Fruit fly (Drosophila melanogaster) whole organism, embryonic: ENCODE measurements around the gene CG43813.

Experiments used
- Antp ChIP-seq: fragments of 200-800 bp; sonication (Bioruptor generic); optimal IDR thresholded peaks from 3 replicates; lab custom pipeline; 2016; ENCODE audit warnings: missing biosample characterization, missing genetic modification characterization
- CG10565 ChIP-seq: fragments of 200-800 bp; sonication (Bioruptor generic); optimal IDR thresholded peaks from 3 replicates; lab custom pipeline; 2016; ENCODE audit warnings: missing biosample characterization, mild to moderate bottlenecking, missing genetic modification characterization
- CG10654 ChIP-seq: fragments of 200-800 bp; sonication (Bioruptor generic); optimal IDR thresholded peaks from 2 replicates; lab custom pipeline; 2016; ENCODE audit warnings: missing biosample characterization, missing genetic modification characterization
- CG11085 ChIP-seq: fragments of 200-800 bp; sonication (Bioruptor generic); IDR thresholded peaks from 2 replicates; pipeline ENCODE4 v1.3.6; 2022; ENCODE audit warnings: missing biosample characterization, missing genetic modification characterization
- CG11247 ChIP-seq: fragments of 200-800 bp; sonication (Bioruptor generic); IDR thresholded peaks from 2 replicates; pipeline ENCODE4 v1.3.6; 2022; ENCODE audit warnings: missing biosample characterization, missing genetic modification characterization
- CG11504 ChIP-seq: fragments of 200-800 bp; sonication (Bioruptor generic); optimal IDR thresholded peaks from 3 replicates; lab custom pipeline; 2019; ENCODE audit warnings: missing biosample characterization, mild to moderate bottlenecking, missing genetic modification characterization, moderate library complexity
- CG12744 ChIP-seq: fragments of 200-800 bp; sonication (Bioruptor generic); optimal IDR thresholded peaks from 2 replicates; lab custom pipeline; 2016; ENCODE audit warnings: missing biosample characterization, missing genetic modification characterization
- CG15011 ChIP-seq: fragments of 200-800 bp; sonication (Bioruptor generic); optimal IDR thresholded peaks from 3 replicates; lab custom pipeline; 2018; ENCODE audit warnings: missing biosample characterization, mild to moderate bottlenecking, missing genetic modification characterization
- CG15269 ChIP-seq: fragments of 200-800 bp; sonication (Bioruptor generic); optimal IDR thresholded peaks from 2 replicates; lab custom pipeline; 2018; ENCODE audit warnings: missing biosample characterization, mild to moderate bottlenecking, missing genetic modification characterization, moderate library complexity
- CG1602 ChIP-seq: fragments of 200-800 bp; sonication (Bioruptor generic); optimal IDR thresholded peaks from 3 replicates; lab custom pipeline; 2016; ENCODE audit warnings: missing biosample characterization, missing genetic modification characterization
- CG1647 ChIP-seq: fragments of 200-800 bp; sonication (Bioruptor generic); optimal IDR thresholded peaks from 3 replicates; lab custom pipeline; 2016; ENCODE audit warnings: missing biosample characterization, missing genetic modification characterization
- CG17359 ChIP-seq: fragments of 200-800 bp; sonication (Bioruptor generic); optimal IDR thresholded peaks from 3 replicates; lab custom pipeline; 2018; ENCODE audit warnings: missing biosample characterization, mild to moderate bottlenecking, missing genetic modification characterization, moderate library complexity
- CG18764 ChIP-seq: fragments of 200-800 bp; sonication (Bioruptor generic); optimal IDR thresholded peaks from 3 replicates; lab custom pipeline; 2016; ENCODE audit warnings: missing biosample characterization, missing genetic modification characterization
- CG2116 ChIP-seq: fragments of 200-800 bp; sonication (Bioruptor generic); optimal IDR thresholded peaks from 3 replicates; lab custom pipeline; 2018; ENCODE audit warnings: missing biosample characterization, mild to moderate bottlenecking, missing genetic modification characterization
- CG2120 ChIP-seq: fragments of 200-800 bp; sonication (Bioruptor generic); optimal IDR thresholded peaks from 3 replicates; lab custom pipeline; 2016; ENCODE audit warnings: missing biosample characterization, missing genetic modification characterization
- CG2712 ChIP-seq: fragments of 200-800 bp; optimal IDR thresholded peaks from 3 replicates; lab custom pipeline; 2019; ENCODE audit warnings: missing biosample characterization, mild to moderate bottlenecking, missing genetic modification characterization, moderate library complexity
- CG30020 ChIP-seq: fragments of 200-800 bp; optimal IDR thresholded peaks from 2 replicates; lab custom pipeline; 2019; ENCODE audit warnings: missing biosample characterization, mild to moderate bottlenecking, missing genetic modification characterization, moderate library complexity
- CG31224 ChIP-seq: fragments of 200-800 bp; sonication (Bioruptor generic); IDR thresholded peaks from 2 replicates; pipeline ENCODE4 v1.3.6; 2022; ENCODE audit warnings: missing biosample characterization, missing genetic modification characterization
- CG32532 ChIP-seq: fragments of 200-800 bp; sonication (Bioruptor generic); IDR thresholded peaks from 2 replicates; pipeline ENCODE4 v1.3.6; 2022; ENCODE audit warnings: missing biosample characterization, missing genetic modification characterization
- CG6683 ChIP-seq: fragments of 200-800 bp; sonication (Bioruptor generic); optimal IDR thresholded peaks from 2 replicates; lab custom pipeline; 2017; ENCODE audit warnings: missing biosample characterization, mild to moderate bottlenecking, missing genetic modification characterization, missing genetic modification reagents
- CG7271 ChIP-seq: fragments of 200-800 bp; sonication (Bioruptor generic); optimal IDR thresholded peaks from 2 replicates; lab custom pipeline; 2018; ENCODE audit warnings: missing biosample characterization, mild to moderate bottlenecking, missing genetic modification characterization, moderate library complexity
- CG7745 ChIP-seq: fragments of 200-800 bp; sonication (Bioruptor generic); optimal IDR thresholded peaks from 2 replicates; lab custom pipeline; 2018; ENCODE audit warnings: missing biosample characterization, mild to moderate bottlenecking, missing genetic modification characterization, moderate library complexity
- Camta ChIP-seq: fragments of 200-800 bp; sonication (Bioruptor generic); optimal IDR thresholded peaks from 2 replicates; lab custom pipeline; 2016; ENCODE audit warnings: missing biosample characterization, missing genetic modification characterization
- Dip3 ChIP-seq: fragments of 200-800 bp; sonication (Bioruptor generic); optimal IDR thresholded peaks from 3 replicates; lab custom pipeline; 2016; ENCODE audit warnings: missing biosample characterization, missing genetic modification characterization
- Dll ChIP-seq: fragments of 200-800 bp; sonication (Bioruptor generic); IDR thresholded peaks from 4 replicates; pipeline ENCODE4 v1.3.6; 2022; ENCODE audit warnings: missing biosample characterization, missing genetic modification characterization; ENCODE audit not compliant: partially characterized antibody
- Eip74EF ChIP-seq, 2 experiments: fragments of 200-800 bp in 1 of 2; fragments of >200 bp in 1 of 2; sonication (Bioruptor generic) in 1 of 2; optimal IDR thresholded peaks; 2 replicates each; lab custom pipeline; 2017 to 2019; ENCODE audit warnings: missing biosample characterization in 2 of 2, missing genetic modification characterization in 2 of 2, mild to moderate bottlenecking in 1 of 2, moderate library complexity in 1 of 2
- Gsc ChIP-seq: fragments of 200-800 bp; sonication (Bioruptor generic); IDR thresholded peaks from 2 replicates; pipeline ENCODE4 v1.3.6; 2022; ENCODE audit warnings: missing biosample characterization, missing genetic modification characterization
- Lhr ChIP-seq: fragments of 200-800 bp; sonication (Bioruptor generic); optimal IDR thresholded peaks from 3 replicates; lab custom pipeline; 2017; ENCODE audit warnings: mild to moderate bottlenecking, missing biosample characterization, missing genetic modification reagents, missing genetic modification characterization
- Nf-YA ChIP-seq: fragments of 200-800 bp; sonication (Bioruptor generic); IDR thresholded peaks from 2 replicates; pipeline ENCODE4 v1.3.6; 2022; ENCODE audit warnings: missing biosample characterization, missing genetic modification characterization
- Oli ChIP-seq: fragments of 200-800 bp; sonication (Bioruptor generic); optimal IDR thresholded peaks from 2 replicates; lab custom pipeline; 2018; ENCODE audit warnings: missing biosample characterization, mild to moderate bottlenecking, missing genetic modification characterization, moderate library complexity
- Opbp ChIP-seq: fragments of 200-800 bp; sonication (Bioruptor generic); IDR thresholded peaks from 3 replicates; pipeline ENCODE4 v1.3.6; 2022; ENCODE audit warnings: missing biosample characterization, missing genetic modification characterization; ENCODE audit not compliant: partially characterized antibody
- Optix ChIP-seq: fragments of 200-800 bp; sonication (Bioruptor generic); IDR thresholded peaks from 3 replicates; pipeline ENCODE4 v1.3.6; 2022; ENCODE audit warnings: missing biosample characterization, missing genetic modification characterization
- Tbp ChIP-seq: fragments of >200 bp; optimal IDR thresholded peaks from 2 replicates; lab custom pipeline; 2018; ENCODE audit warnings: missing biosample characterization, missing genetic modification characterization
- ab ChIP-seq: fragments of 200-800 bp; sonication (Bioruptor generic); optimal IDR thresholded peaks from 2 replicates; lab custom pipeline; 2016; ENCODE audit warnings: missing biosample characterization, missing genetic modification characterization
- bcd ChIP-seq: fragments of 200-800 bp; sonication (Bioruptor generic); optimal IDR thresholded peaks from 2 replicates; lab custom pipeline; 2017; ENCODE audit warnings: missing biosample characterization, mild to moderate bottlenecking, missing genetic modification characterization
- dysf ChIP-seq: fragments of 200-800 bp; sonication (Bioruptor generic); IDR thresholded peaks from 3 replicates; pipeline ENCODE4 v1.3.6; 2022; ENCODE audit warnings: missing biosample characterization, missing genetic modification characterization
- emc ChIP-seq: fragments of 200-800 bp; sonication (Bioruptor generic); optimal IDR thresholded peaks from 2 replicates; lab custom pipeline; 2016; ENCODE audit warnings: missing biosample characterization, missing genetic modification characterization
- ewg ChIP-seq: fragments of 200-800 bp; sonication (Bioruptor generic); optimal IDR thresholded peaks from 3 replicates; lab custom pipeline; 2017; ENCODE audit warnings: mild to moderate bottlenecking, missing biosample characterization, missing genetic modification reagents, missing genetic modification characterization
- gem ChIP-seq: fragments of 200-800 bp; sonication (Bioruptor generic); optimal IDR thresholded peaks from 2 replicates; lab custom pipeline; 2019; ENCODE audit warnings: missing biosample characterization, mild to moderate bottlenecking, missing genetic modification characterization, moderate library complexity
- gsb-n ChIP-seq: fragments of 200-800 bp; sonication (Bioruptor generic); optimal IDR thresholded peaks from 3 replicates; lab custom pipeline; 2018; ENCODE audit warnings: missing biosample characterization, mild to moderate bottlenecking, missing genetic modification characterization
- her ChIP-seq: fragments of 200-800 bp; sonication (Bioruptor generic); optimal IDR thresholded peaks from 2 replicates; lab custom pipeline; 2016; ENCODE audit warnings: missing biosample characterization, missing genetic modification characterization
- jigr1 ChIP-seq: fragments of 200-800 bp; sonication (Bioruptor generic); IDR thresholded peaks from 3 replicates; pipeline ENCODE4 v1.3.6; 2022; ENCODE audit warnings: missing biosample characterization, missing genetic modification characterization
- kay ChIP-seq: fragments of 200-800 bp; sonication (Bioruptor generic); optimal IDR thresholded peaks from 2 replicates; lab custom pipeline; 2016; ENCODE audit warnings: missing biosample characterization, missing genetic modification characterization
- lola ChIP-seq, 3 experiments: fragments of >200 bp in 2 of 3; fragments of 200-800 bp in 1 of 3; sonication (Bioruptor generic) in 1 of 3; optimal IDR thresholded peaks; 2 replicates each; lab custom pipeline; 2017 to 2019; ENCODE audit warnings: missing biosample characterization in 3 of 3, missing genetic modification characterization in 3 of 3, mild to moderate bottlenecking in 1 of 3, moderate library complexity in 1 of 3
- rib ChIP-seq: fragments of 200-800 bp; sonication (Bioruptor generic); IDR thresholded peaks from 2 replicates; pipeline ENCODE4 v1.3.6; 2022; ENCODE audit warnings: missing biosample characterization, missing genetic modification characterization
- seq ChIP-seq: fragments of 200-800 bp; sonication (Bioruptor generic); IDR thresholded peaks from 2 replicates; pipeline ENCODE4 v1.3.6; 2022; ENCODE audit warnings: missing biosample characterization, missing genetic modification characterization
- sim ChIP-seq: fragments of 200-800 bp; sonication (Bioruptor generic); IDR thresholded peaks from 2 replicates; pipeline ENCODE4 v1.3.6; 2022; ENCODE audit warnings: missing biosample characterization, missing genetic modification characterization
- tio ChIP-seq: fragments of 200-800 bp; sonication (Bioruptor generic); optimal IDR thresholded peaks from 2 replicates; lab custom pipeline; 2017; ENCODE audit warnings: missing biosample characterization, missing genetic modification characterization, inconsistent platforms
- toy ChIP-seq: fragments of 200-800 bp; sonication (Bioruptor generic); IDR thresholded peaks from 2 replicates; pipeline ENCODE4 v1.3.6; 2022; ENCODE audit warnings: missing biosample characterization, missing genetic modification characterization
- usp ChIP-seq: fragments of >200 bp; optimal IDR thresholded peaks from 2 replicates; lab custom pipeline; 2017; ENCODE audit warnings: missing biosample characterization, missing genetic modification characterization
- zen ChIP-seq: fragments of 200-800 bp; sonication (Bioruptor generic); optimal IDR thresholded peaks from 3 replicates; lab custom pipeline; 2018; ENCODE audit warnings: missing biosample characterization, mild to moderate bottlenecking, missing genetic modification characterization, moderate library complexity

Gene CG43813

dm6 chr2L:12365964-12366482, 22.0 kb upstream of the CG43813 start (continued):
- TF ChIP-seq gsb-n, result peak; percentile 98
- no peak for TF ChIP-seq CG31224 (GFP tag; lab: Robert Waterston, UW)
- peak; percentile 9 for TF ChIP-seq kay (GFP tag; lab: Kevin White, UChicago)
- no peak for TF ChIP-seq CG1602 (GFP tag; lab: Kevin White, UChicago)
- TF ChIP-seq CG11085 (GFP tag; lab: Robert Waterston, UW), result no peak
- no peak for TF ChIP-seq CG12744 (GFP tag; lab: Kevin White, UChicago)
- no peak for TF ChIP-seq CG7745 (tag; lab: Kevin White, UChicago)
- TF ChIP-seq CG15011, result no peak
- no peak for TF ChIP-seq CG30020
- TF ChIP-seq zen (tag; lab: Kevin White, UChicago), result no peak
- TF ChIP-seq bcd (GFP tag; lab: Kevin White, UChicago), result no peak
- TF ChIP-seq CG10565 (GFP tag; lab: Kevin White, UChicago), result no peak
- no peak for TF ChIP-seq tio (GFP tag; lab: Kevin White, UChicago)
- no peak for TF ChIP-seq Antp (GFP tag; lab: Kevin White, UChicago)
- no peak for TF ChIP-seq jigr1 (GFP tag; lab: Robert Waterston, UW)
- no peak for TF ChIP-seq CG11247
- TF ChIP-seq Oli (tag; lab: Kevin White, UChicago), result no peak
- TF ChIP-seq Eip74EF (GFP tag; optimal IDR thresholded peaks at IDR 0.05; lab: Kevin White, UChicago), result peak in 1 of 2 experiments; percentile 35
- 0 out of 2 replicates have a peak, but pooled peaks have one; percentile 48 for TF ChIP-seq rib (GFP tag; lab: Robert Waterston, UW)
- TF ChIP-seq Nf-YA (GFP tag; lab: Robert Waterston, UW), result no peak; the same call in 1 of the 2 replicates
- TF ChIP-seq CG11504 (tag; lab: Kevin White, UChicago), result peak; percentile 42
- peak; percentile 22 for TF ChIP-seq CG6683 (GFP tag; lab: Kevin White, UChicago)
- peak; percentile 19 for TF ChIP-seq CG2116
- no peak for TF ChIP-seq CG15269
- no peak for TF ChIP-seq ab (GFP tag; lab: Kevin White, UChicago)
- no peak for TF ChIP-seq CG7271 (tag; lab: Kevin White, UChicago)
- peak; percentile 31 for TF ChIP-seq CG17359 (tag; lab: Kevin White, UChicago)
- TF ChIP-seq Optix (GFP tag; lab: Robert Waterston, UW), result no peak
- TF ChIP-seq Dll (GFP tag; lab: Robert Waterston, UW), result peak; percentile 55; the same call in 2 of the 4 replicates
- no peak for TF ChIP-seq Dip3
- no peak for TF ChIP-seq seq (GFP tag; lab: Robert Waterston, UW)
- TF ChIP-seq emc (GFP tag; lab: Kevin White, UChicago), result no peak
- peak; percentile 8 for TF ChIP-seq CG18764 (GFP tag; lab: Kevin White, UChicago)
- TF ChIP-seq CG32532 (GFP tag; lab: Robert Waterston, UW), result peak; percentile 27; the same call in 1 of the 2 replicates
- TF ChIP-seq toy (GFP tag; lab: Robert Waterston, UW), result no peak
- no peak for TF ChIP-seq Gsc (GFP tag; lab: Robert Waterston, UW)
- 0 out of 2 replicates have a peak, but pooled peaks have one; percentile 38 for TF ChIP-seq sim (GFP tag; lab: Robert Waterston, UW)
- TF ChIP-seq usp, result no peak
- TF ChIP-seq Opbp (GFP tag; lab: Robert Waterston, UW), result no peak
- no peak for TF ChIP-seq Camta (GFP tag; lab: Kevin White, UChicago)
- TF ChIP-seq ewg (GFP tag; lab: Kevin White, UChicago), result no peak
- no peak for TF ChIP-seq Tbp (GFP tag; lab: Kevin White, UChicago)
- TF ChIP-seq her (GFP tag; lab: Kevin White, UChicago), result peak; percentile 26
- TF ChIP-seq CG1647 (GFP tag; lab: Kevin White, UChicago), result no peak
- no peak for TF ChIP-seq CG10654 (GFP tag; lab: Kevin White, UChicago)
- peak; percentile 8 for TF ChIP-seq CG2120
- peak; percentile 2 for TF ChIP-seq CG2712 (tag; lab: Kevin White, UChicago)
- no peak for TF ChIP-seq lola (GFP tag; optimal IDR thresholded peaks at IDR 0.05; lab: Kevin White, UChicago)
- peak; percentile 1 for TF ChIP-seq gem
- no peak for TF ChIP-seq Lhr (GFP tag; lab: Kevin White, UChicago)
- TF ChIP-seq dysf, result no peak
